In genomic region chrV:14423268-14423667, ce11 we compare ENCODE assay signal across 6 worm cellular contexts.
TF ChIP-seq lines count a peak whose summit lies in the region.

Gene rpoa-12, minus strand, starts transcription at chrV:14423304.

TF ChIP-seq in whole organism, L1 larva, 84 proteins besides CTCF, POLR2A, EP300 and RAD21 (continued from another document and continues in another):
- peak; percentile 1 for TF ChIP-seq unc-130 (tag; optimal IDR thresholded peaks at IDR 0.05; lab: Kevin White, UChicago)
- no peak for TF ChIP-seq hlh-17 (GFP tag; optimal IDR thresholded peaks at IDR 0.05; lab: Kevin White, UChicago; ENCODE audit: borderline replicate concordance)
- TF ChIP-seq isw-1 (GFP tag; IDR thresholded peaks at IDR 0.05; lab: Robert Waterston, UW): peak; percentile 32; the same call in 1 of the 2 replicates
- TF ChIP-seq pag-3 (tag; optimal IDR thresholded peaks at IDR 0.05; lab: Kevin White, UChicago; ENCODE audit: borderline replicate concordance, insufficient read depth): no peak
- TF ChIP-seq tlp-1 (tag; optimal IDR thresholded peaks at IDR 0.05; lab: Kevin White, UChicago): no peak
- no peak for TF ChIP-seq snpc-4 (tag; optimal IDR thresholded peaks at IDR 0.05; lab: Kevin White, UChicago)
- TF ChIP-seq ztf-11 (tag; optimal IDR thresholded peaks at IDR 0.05; lab: Kevin White, UChicago): peak in 1 of 2 experiments; percentile 64
- no peak for TF ChIP-seq lin-39 (tag; optimal IDR thresholded peaks at IDR 0.05; lab: Kevin White, UChicago)
- TF ChIP-seq ces-1 (GFP tag; optimal IDR thresholded peaks at IDR 0.05; lab: Kevin White, UChicago): no peak
- TF ChIP-seq snu-23 (GFP tag; optimal IDR thresholded peaks at IDR 0.05; lab: Kevin White, UChicago): peak; percentile 57
- TF ChIP-seq egl-13 (tag; optimal IDR thresholded peaks at IDR 0.05; lab: Kevin White, UChicago): no peak
- TF ChIP-seq mef-2 (tag; optimal IDR thresholded peaks at IDR 0.05; lab: Kevin White, UChicago): no peak
- TF ChIP-seq aly-2 (tag; optimal IDR thresholded peaks at IDR 0.05; lab: Kevin White, UChicago): no peak
- TF ChIP-seq jun-1 (tag; optimal IDR thresholded peaks at IDR 0.05; lab: Kevin White, UChicago): no peak
- TF ChIP-seq hpl-2 (GFP tag; optimal IDR thresholded peaks at IDR 0.05; lab: Kevin White, UChicago): no peak
- no peak for TF ChIP-seq nhr-85 (tag; lab: Kevin White, UChicago)
- TF ChIP-seq ztf-4 (tag; optimal IDR thresholded peaks at IDR 0.05; lab: Kevin White, UChicago): no peak
- TF ChIP-seq pqm-1 (tag; optimal IDR thresholded peaks at IDR 0.05; lab: Kevin White, UChicago): no peak
- TF ChIP-seq nhr-84 (tag; optimal IDR thresholded peaks at IDR 0.05; lab: Kevin White, UChicago): no peak
- peak; percentile 63 for TF ChIP-seq fkh-8 (tag; optimal IDR thresholded peaks at IDR 0.05; lab: Kevin White, UChicago)
- TF ChIP-seq dsc-1 (tag; optimal IDR thresholded peaks at IDR 0.05; lab: Kevin White, UChicago): peak; percentile 42
- TF ChIP-seq fkh-4 (tag; optimal IDR thresholded peaks at IDR 0.05; lab: Kevin White, UChicago; ENCODE audit: borderline replicate concordance): no peak

TF ChIP-seq in whole organism, L2 larva, 48 proteins besides CTCF, POLR2A, EP300 and RAD21 (continued from another document and continues in another):
- TF ChIP-seq peb-1 (tag; optimal IDR thresholded peaks at IDR 0.05; lab: Kevin White, UChicago): no peak
- no peak for TF ChIP-seq ztf-1 (GFP tag; conservative IDR thresholded peaks at IDR 0.05; lab: Robert Waterston, UW)
- TF ChIP-seq ztf-11 (tag; optimal IDR thresholded peaks at IDR 0.05; lab: Kevin White, UChicago): no peak
- no peak for TF ChIP-seq lin-39 (tag; optimal IDR thresholded peaks at IDR 0.05; lab: Kevin White, UChicago)
- no peak for TF ChIP-seq alr-1 (tag; optimal IDR thresholded peaks at IDR 0.05; lab: Kevin White, UChicago)
- TF ChIP-seq nhr-237 (tag; optimal IDR thresholded peaks at IDR 0.05; lab: Kevin White, UChicago): no peak
- no peak for TF ChIP-seq zag-1 (tag; optimal IDR thresholded peaks at IDR 0.05; lab: Kevin White, UChicago)
- no peak for TF ChIP-seq elt-1 (tag; optimal IDR thresholded peaks at IDR 0.05; lab: Kevin White, UChicago)
- no peak for TF ChIP-seq R02D3.7 (tag; optimal IDR thresholded peaks at IDR 0.05; lab: Kevin White, UChicago)
- TF ChIP-seq skn-1 (tag; optimal IDR thresholded peaks at IDR 0.05; lab: Kevin White, UChicago): peak; percentile 84
- TF ChIP-seq C34F6.9 (tag; optimal IDR thresholded peaks at IDR 0.05; lab: Kevin White, UChicago): peak; percentile 68
- TF ChIP-seq sma-9 (GFP tag; optimal IDR thresholded peaks at IDR 0.05; lab: Kevin White, UChicago): peak; percentile 43
- TF ChIP-seq sma-9 (tag; optimal IDR thresholded peaks at IDR 0.05; lab: Kevin White, UChicago): no peak
- no peak for TF ChIP-seq nhr-12 (tag; optimal IDR thresholded peaks at IDR 0.05; lab: Kevin White, UChicago)
- TF ChIP-seq snpc-4 (tag; optimal IDR thresholded peaks at IDR 0.05; lab: Kevin White, UChicago): no peak
- no peak for TF ChIP-seq nhr-77 (tag; optimal IDR thresholded peaks at IDR 0.05; lab: Kevin White, UChicago)
- TF ChIP-seq unc-55 (GFP tag; optimal IDR thresholded peaks at IDR 0.05; lab: Kevin White, UChicago): peak; percentile 58
- TF ChIP-seq elt-3 (tag; optimal IDR thresholded peaks at IDR 0.05; lab: Kevin White, UChicago): no peak
- no peak for TF ChIP-seq nhr-11 (tag; optimal IDR thresholded peaks at IDR 0.05; lab: Kevin White, UChicago)
- no peak for TF ChIP-seq nhr-10 (tag; optimal IDR thresholded peaks at IDR 0.05; lab: Kevin White, UChicago)
- peak in 1 of 2 experiments; percentile 44 for TF ChIP-seq lsy-2 (tag; optimal IDR thresholded peaks at IDR 0.05; lab: Kevin White, UChicago)
- no peak for TF ChIP-seq ceh-16 (tag; optimal IDR thresholded peaks at IDR 0.05; lab: Kevin White, UChicago)
- no peak for TF ChIP-seq lin-13 (GFP tag; optimal IDR thresholded peaks at IDR 0.05; lab: Kevin White, UChicago)
- no peak for TF ChIP-seq mab-5 (tag; optimal IDR thresholded peaks at IDR 0.05; lab: Kevin White, UChicago)

TF ChIP-seq in whole organism, L3 larva, 47 proteins besides CTCF, POLR2A, EP300 and RAD21 (continued from another document):
- peak; percentile 24 for TF ChIP-seq snpc-4 (tag; optimal IDR thresholded peaks at IDR 0.05; lab: Kevin White, UChicago)
- no peak for TF ChIP-seq ztf-11 (tag; optimal IDR thresholded peaks at IDR 0.05; lab: Kevin White, UChicago)

TF ChIP-seq in whole organism, L4 larva, 104 proteins besides CTCF, POLR2A, EP300 and RAD21 (continued from another document):
- no peak for TF ChIP-seq lin-13 (GFP tag; optimal IDR thresholded peaks at IDR 0.05; lab: Kevin White, UChicago)
- no peak for TF ChIP-seq ceh-62 (tag; optimal IDR thresholded peaks at IDR 0.05; lab: Kevin White, UChicago)
- TF ChIP-seq lsy-2 (tag; optimal IDR thresholded peaks at IDR 0.05; lab: Kevin White, UChicago): peak in 1 of 2 experiments; percentile 42
- no peak for TF ChIP-seq D1046.2 (GFP tag; IDR thresholded peaks at IDR 0.05; lab: Robert Waterston, UW)
- TF ChIP-seq nhr-25 (tag; optimal IDR thresholded peaks at IDR 0.05; lab: Kevin White, UChicago; ENCODE audit: borderline replicate concordance, insufficient read depth): peak; percentile 16
- TF ChIP-seq lin-38 (GFP tag; IDR thresholded peaks at IDR 0.05; lab: Robert Waterston, UW): peak; percentile 68
- TF ChIP-seq rbr-2 (tag; optimal IDR thresholded peaks at IDR 0.05; lab: Kevin White, UChicago): peak; percentile 21

TF ChIP-seq in whole organism, late embryonic, 69 proteins besides CTCF, POLR2A, EP300 and RAD21 (continued from another document):
- TF ChIP-seq ceh-18 (tag; optimal IDR thresholded peaks at IDR 0.05; lab: Kevin White, UChicago) (peak; percentile 16), T23F11.4 (GFP tag; optimal IDR thresholded peaks at IDR 0.05; lab: Kevin White, UChicago) (no peak), ets-4 (tag; optimal IDR thresholded peaks at IDR 0.05; lab: Kevin White, UChicago) (peak; percentile 24), F13H6.1 (tag; optimal IDR thresholded peaks at IDR 0.05; lab: Kevin White, UChicago) (no peak), ttx-3 (tag; optimal IDR thresholded peaks at IDR 0.05; lab: Kevin White, UChicago) (no peak), che-1 (tag; optimal IDR thresholded peaks at IDR 0.05; lab: Kevin White, UChicago) (no peak), ceh-30 (tag; optimal IDR thresholded peaks at IDR 0.05; lab: Kevin White, UChicago) (no peak), pat-9 (tag; optimal IDR thresholded peaks at IDR 0.05; lab: Kevin White, UChicago) (no peak), zip-5 (tag; optimal IDR thresholded peaks at IDR 0.05; lab: Kevin White, UChicago) (peak; percentile 54), elt-4 (tag; optimal IDR thresholded peaks at IDR 0.05; lab: Kevin White, UChicago) (no peak), hlh-30 (tag; optimal IDR thresholded peaks at IDR 0.05; lab: Kevin White, UChicago; ENCODE audit: insufficient read depth) (no peak), fkh-10 (GFP tag; optimal IDR thresholded peaks at IDR 0.05; lab: Kevin White, UChicago) (no peak), dmd-4 (tag; optimal IDR thresholded peaks at IDR 0.05; lab: Kevin White, UChicago; ENCODE audit: borderline replicate concordance) (peak; percentile 5), K09A11.1 (tag; optimal IDR thresholded peaks at IDR 0.05; lab: Kevin White, UChicago; ENCODE audit: insufficient read depth) (no peak), tbx-2 (tag; optimal IDR thresholded peaks at IDR 0.05; lab: Kevin White, UChicago) (peak; percentile 76), pha-2 (tag; optimal IDR thresholded peaks at IDR 0.05; lab: Kevin White, UChicago) (no peak), hlh-8 (tag; optimal IDR thresholded peaks at IDR 0.05; lab: Kevin White, UChicago) (peak; percentile 18), mec-3 (tag; optimal IDR thresholded peaks at IDR 0.05; lab: Kevin White, UChicago; ENCODE audit: borderline replicate concordance) (no peak), ceh-34 (tag; optimal IDR thresholded peaks at IDR 0.05; lab: Kevin White, UChicago) (peak; percentile 49), pqm-1 (tag; optimal IDR thresholded peaks at IDR 0.05; lab: Kevin White, UChicago) (peak; percentile 21), unc-42 (tag; optimal IDR thresholded peaks at IDR 0.05; lab: Kevin White, UChicago) (peak; percentile 49), pha-4 (tag; optimal IDR thresholded peaks at IDR 0.05; lab: Kevin White, UChicago) (no peak), ceh-22 (tag; optimal IDR thresholded peaks at IDR 0.05; lab: Kevin White, UChicago) (no peak), elt-2 (tag; optimal IDR thresholded peaks at IDR 0.05; lab: Kevin White, UChicago) (peak; percentile 56), nfya-1 (tag; optimal IDR thresholded peaks at IDR 0.05; lab: Kevin White, UChicago) (no peak), npax-4 (tag; optimal IDR thresholded peaks at IDR 0.05; lab: Kevin White, UChicago) (no peak), ceh-31 (tag; optimal IDR thresholded peaks at IDR 0.05; lab: Kevin White, UChicago) (peak; percentile 86)

TF ChIP-seq in whole organism, young adult, 124 proteins besides CTCF, POLR2A, EP300 and RAD21 (continued from another document):
- TF ChIP-seq hsf-1 (GFP tag; IDR thresholded peaks at IDR 0.05; lab: Robert Waterston, UW) (0 out of 2 replicates have a peak, but pooled peaks have one; percentile 38), ceh-27 (GFP tag; optimal IDR thresholded peaks at IDR 0.05; lab: Kevin White, UChicago) (peak; percentile 39), fkh-3 (tag; optimal IDR thresholded peaks at IDR 0.05; lab: Kevin White, UChicago) (no peak), attf-5 (GFP tag; optimal IDR thresholded peaks at IDR 0.05; lab: Kevin White, UChicago) (peak; percentile 8), ekl-4 (GFP tag; IDR thresholded peaks at IDR 0.05; lab: Robert Waterston, UW) (0 out of 2 replicates have a peak, but pooled peaks have one; percentile 34), attf-6 (GFP tag; IDR thresholded peaks at IDR 0.05; lab: Robert Waterston, UW) (0 out of 2 replicates have a peak, but pooled peaks have one; percentile 10), bed-2 (GFP tag; IDR thresholded peaks at IDR 0.05; lab: Robert Waterston, UW) (no peak), B0035.1 (tag; optimal IDR thresholded peaks at IDR 0.05; lab: Kevin White, UChicago) (no peak)
